Worm (Caenorhabditis elegans): ENCODE data around the gene C36B7.2.

ce11 chrX:7076485-7076884 is 29.7 kb upstream of the C36B7.2 start:
- TF ChIP-seq zfp-2 (tag; optimal IDR thresholded peaks at IDR 0.05) (no peak), dpl-1 (GFP tag; optimal IDR thresholded peaks at IDR 0.05) (no peak)

Measured in whole organism, L4 larva.